Worm (Caenorhabditis elegans) whole organism, late embryonic: ENCODE measurements around the gene F25B3.2.

Experiments used
- K02D7.2 ChIP-seq: sonication (generic microtip); optimal IDR thresholded peaks from 2 replicates; lab custom pipeline; 2017; ENCODE audit warnings: mild to moderate bottlenecking, missing genetic modification characterization, missing compliant biosample characterization
- ceh-18 ChIP-seq: sonication (generic microtip); optimal IDR thresholded peaks from 2 replicates; lab custom pipeline; 2016; ENCODE audit warnings: missing genetic modification characterization, missing compliant biosample characterization
- ceh-22 ChIP-seq: sonication (generic microtip); optimal IDR thresholded peaks from 2 replicates; lab custom pipeline; 2017; ENCODE audit warnings: missing biosample characterization, missing genetic modification characterization
- ceh-45 ChIP-seq: fragments of 200-800 bp; sonication (Bioruptor generic); IDR thresholded peaks from 2 replicates; pipeline ENCODE4 v1.3.6; 2022; ENCODE audit warnings: missing genetic modification reagents, missing genetic modification characterization, missing compliant biosample characterization
- nhr-11 ChIP-seq: fragments of 150-350 bp; optimal IDR thresholded peaks from 2 replicates; lab custom pipeline; 2014; ENCODE audit warnings: missing biosample characterization, missing genetic modification characterization
- pha-4 ChIP-seq: fragments of 150-350 bp; optimal IDR thresholded peaks from 2 replicates; lab custom pipeline; 2018; ENCODE audit warnings: missing biosample characterization, missing genetic modification reagents, missing genetic modification characterization
- pqm-1 ChIP-seq: sonication (generic microtip); optimal IDR thresholded peaks from 2 replicates; lab custom pipeline; 2016; ENCODE audit warnings: missing genetic modification characterization, missing compliant biosample characterization
- rnt-1 ChIP-seq: sonication (generic microtip); optimal IDR thresholded peaks from 2 replicates; lab custom pipeline; 2016; ENCODE audit warnings: missing genetic modification characterization, missing compliant biosample characterization
- tbx-2 ChIP-seq: sonication (generic microtip); optimal IDR thresholded peaks from 2 replicates; lab custom pipeline; 2016; ENCODE audit warnings: missing genetic modification characterization, missing compliant biosample characterization
- tbx-7 ChIP-seq: sonication (generic microtip); optimal IDR thresholded peaks from 2 replicates; lab custom pipeline; 2016; ENCODE audit warnings: missing genotype, missing genetic modification characterization, missing compliant biosample characterization

DNA sequence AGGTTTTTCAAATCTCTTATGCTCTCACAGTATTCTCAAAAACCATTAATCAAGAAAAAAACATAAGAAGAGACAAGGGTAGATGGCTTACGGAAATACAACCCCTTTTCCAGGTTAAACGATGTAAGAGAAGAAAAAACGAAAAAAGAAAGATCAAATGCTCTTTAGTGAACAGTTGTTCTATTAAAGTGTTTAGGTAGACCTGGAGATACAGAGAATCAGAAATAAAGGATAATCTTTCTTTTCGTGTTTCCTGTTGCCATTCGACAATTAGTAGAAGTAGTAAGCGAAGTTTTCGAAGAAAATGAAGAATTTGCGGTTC, 6.2 kb downstream of the F25B3.2 start, which contains the start of gene K09G1.1:
- TF ChIP-seq pha-4 (no peak), ceh-22 (tag; lab: Kevin White, UChicago) (no peak), rnt-1 (tag; lab: Kevin White, UChicago) (no peak), K02D7.2 (tag; lab: Kevin White, UChicago) (no peak), nhr-11 (tag; lab: Kevin White, UChicago) (no peak), pqm-1 (no peak), ceh-18 (tag; lab: Kevin White, UChicago) (no peak), tbx-7 (tag; lab: Kevin White, UChicago) (no peak), ceh-45 (GFP tag; lab: Robert Waterston, UW) (no peak), tbx-2 (tag; lab: Kevin White, UChicago) (no peak)
